Fruit fly (Drosophila melanogaster): Measurements from ENCODE around the gene CG32284.
A peak's percentile ranks its signal among the peaks of the same experiment; 100 is the strongest.

The CG32284 gene

dm6 chr3L:3192912-3193311 lies 6.4 kb downstream of the CG32284 start, which contains the start of gene Hsp83 (continued):
- TF ChIP-seq tll (GFP tag; optimal IDR thresholded peaks at IDR 0.05) (no peak), CG11093 (GFP tag; IDR thresholded peaks at IDR 0.05) (peak; percentile 73; the same call in 2 of the 3 replicates), CG12071 (GFP tag; optimal IDR thresholded peaks at IDR 0.05) (peak; percentile 99), CG10321 (GFP tag; IDR thresholded peaks at IDR 0.05) (peak; percentile 77), Atf-2 (GFP tag; optimal IDR thresholded peaks at IDR 0.05) (peak; percentile 84), NC2β (GFP tag; optimal IDR thresholded peaks at IDR 0.05) (peak; percentile 97), Fer2 (tag; optimal IDR thresholded peaks at IDR 0.05) (peak; percentile 91), HmgZ (tag; optimal IDR thresholded peaks at IDR 0.05) (peak; percentile 97), nom (GFP tag; optimal IDR thresholded peaks at IDR 0.05) (peak; percentile 99), kay (GFP tag; optimal IDR thresholded peaks at IDR 0.05) (peak; percentile 63), amos (GFP tag; IDR thresholded peaks at IDR 0.05; ENCODE audit: partially characterized antibody) (peak; percentile 3; the same call in 1 of the 2 replicates), Tbp (GFP tag; optimal IDR thresholded peaks at IDR 0.05) (no peak), CG11456 (GFP tag; IDR thresholded peaks at IDR 0.05) (peak; percentile 96), CG1529 (GFP tag; optimal IDR thresholded peaks at IDR 0.05) (peak; percentile 95), Atf6 (GFP tag; IDR thresholded peaks at IDR 0.05) (peak; percentile 95), sima (GFP tag; optimal IDR thresholded peaks at IDR 0.05) (peak; percentile 92), Dbx (GFP tag; IDR thresholded peaks at IDR 0.05) (peak; percentile 95), Chrac-16 (GFP tag; optimal IDR thresholded peaks at IDR 0.05) (peak; percentile 79), CG8281 (tag; optimal IDR thresholded peaks at IDR 0.05) (peak; percentile 74), CG8359 (GFP tag; optimal IDR thresholded peaks at IDR 0.05; ENCODE audit: borderline replicate concordance) (peak; percentile 93), run (tag; optimal IDR thresholded peaks at IDR 0.05) (peak; percentile 91), bab2 (GFP tag; optimal IDR thresholded peaks at IDR 0.05) (peak; percentile 79), CG17186 (GFP tag; optimal IDR thresholded peaks at IDR 0.05) (peak; percentile 96), lab (GFP tag; optimal IDR thresholded peaks at IDR 0.05) (peak; percentile 100), pros (GFP tag; optimal IDR thresholded peaks at IDR 0.05) (peak; percentile 82), CG2889 (GFP tag; IDR thresholded peaks at IDR 0.05) (peak; percentile 81), CG12104 (GFP tag; optimal IDR thresholded peaks at IDR 0.05) (peak; percentile 96), kah (GFP tag; optimal IDR thresholded peaks at IDR 0.05) (peak; percentile 97), Med (GFP tag) (peak; percentile 100), pfk (GFP tag; optimal IDR thresholded peaks at IDR 0.05) (peak; percentile 92), CG12769 (tag; optimal IDR thresholded peaks at IDR 0.05) (peak; percentile 94), Hmx (GFP tag; optimal IDR thresholded peaks at IDR 0.05) (peak; percentile 39), CG7963 (GFP tag; IDR thresholded peaks at IDR 0.05; ENCODE audit: partially characterized antibody) (no peak), CG32767 (GFP tag; IDR thresholded peaks at IDR 0.05) (peak; percentile 86), CG14050 (GFP tag; IDR thresholded peaks at IDR 0.05) (peak; percentile 92), Sox100B (GFP tag; optimal IDR thresholded peaks at IDR 0.05) (peak; percentile 94), CG9817 (tag; optimal IDR thresholded peaks at IDR 0.05) (peak; percentile 88), CG12391 (tag; optimal IDR thresholded peaks at IDR 0.05) (peak; percentile 95), Dref (GFP tag; IDR thresholded peaks at IDR 0.05) (no peak; the same call in 1 of the 2 replicates), CkIIα-i1 (GFP tag; IDR thresholded peaks at IDR 0.05) (peak; percentile 26; the same call in 1 of the 2 replicates), cato (GFP tag; optimal IDR thresholded peaks at IDR 0.05; ENCODE audit: borderline replicate concordance) (peak; percentile 66), bowl (GFP tag; IDR thresholded peaks at IDR 0.05) (peak; percentile 81; the same call in 1 of the 2 replicates), hkb (optimal IDR thresholded peaks at IDR 0.05) (no peak), hkb (GFP tag; IDR thresholded peaks at IDR 0.05) (peak; percentile 96), CG6813 (GFP tag; optimal IDR thresholded peaks at IDR 0.05) (peak; percentile 100), CG12219 (GFP tag; optimal IDR thresholded peaks at IDR 0.05) (peak; percentile 97), ara (GFP tag; IDR thresholded peaks at IDR 0.05) (peak; percentile 89), Vsx1 (GFP tag; optimal IDR thresholded peaks at IDR 0.05) (peak; percentile 97), repo (GFP tag; optimal IDR thresholded peaks at IDR 0.05) (peak; percentile 94), CG17385 (GFP tag; optimal IDR thresholded peaks at IDR 0.05) (peak; percentile 96)

All from whole organism, embryonic.